Worm (Caenorhabditis elegans) whole organism, L4 larva: ENCODE results near the gene sumv-1.
A peak's percentile ranks its signal among the peaks of the same experiment; 100 is the strongest.

ENCODE experiments used
- D1046.2 ChIP-seq: fragments of 200-800 bp; sonication (Bioruptor generic); IDR thresholded peaks from 2 replicates; pipeline ENCODE4 v1.3.6; 2022; ENCODE audit warnings: missing genetic modification characterization, missing compliant biosample characterization
- F37D6.2 ChIP-seq: sonication (generic microtip); optimal IDR thresholded peaks from 2 replicates; lab custom pipeline; 2016; ENCODE audit warnings: mild to moderate bottlenecking, missing genetic modification characterization, missing compliant biosample characterization
- F49E8.2 ChIP-seq: sonication (generic microtip); optimal IDR thresholded peaks from 2 replicates; lab custom pipeline; 2016; ENCODE audit warnings: missing compliant biosample characterization, mild to moderate bottlenecking, missing genetic modification characterization, borderline replicate concordance
- T20F7.1 ChIP-seq: fragments of 200-800 bp; sonication (Bioruptor generic); optimal IDR thresholded peaks from 2 replicates; lab custom pipeline; 2018; ENCODE audit warnings: mild to moderate bottlenecking, missing genetic modification characterization, missing compliant biosample characterization
- Y48G9A.11 ChIP-seq: fragments of 200-800 bp; sonication (Bioruptor generic); IDR thresholded peaks from 2 replicates; pipeline ENCODE4 v1.3.6; 2022; ENCODE audit warnings: missing genetic modification reagents, missing genetic modification characterization, missing compliant biosample characterization
- Y75B8A.6 ChIP-seq: fragments of 200-800 bp; sonication (Bioruptor generic); IDR thresholded peaks from 2 replicates; pipeline ENCODE4 v1.3.6; 2022; ENCODE audit warnings: missing genetic modification reagents, missing genetic modification characterization, missing compliant biosample characterization
- aha-1 ChIP-seq: fragments of 150-350 bp; peaks from one replicate; lab custom pipeline; 2014; ENCODE audit warnings: missing biosample characterization, missing genetic modification characterization
- ama-1 ChIP-seq: fragments of 150-350 bp; optimal IDR thresholded peaks from 2 replicates; lab custom pipeline; 2014; ENCODE audit warnings: inconsistent platforms, mixed read lengths
- attf-4 ChIP-seq: sonication (generic microtip); optimal IDR thresholded peaks from 3 replicates; lab custom pipeline; 2017; ENCODE audit warnings: missing biosample characterization, missing genetic modification characterization
- ces-1 ChIP-seq: fragments of 150-350 bp; sonication (generic microtip); optimal IDR thresholded peaks from 4 replicates; lab custom pipeline; 2014; ENCODE audit warnings: missing biosample characterization, missing genetic modification reagents, missing genetic modification characterization
- ctbp-1 ChIP-seq: fragments of 200-800 bp; sonication (Bioruptor generic); IDR thresholded peaks from 2 replicates; pipeline ENCODE4 v1.3.6; 2022; ENCODE audit warnings: missing genetic modification reagents, missing genetic modification characterization, missing compliant biosample characterization
- daf-12 ChIP-seq: fragments of 150-350 bp; optimal IDR thresholded peaks from 2 replicates; lab custom pipeline; 2014; ENCODE audit warnings: missing biosample characterization, missing genetic modification reagents, missing genetic modification characterization
- daf-16 ChIP-seq, 3 experiments: sonication (generic microtip); optimal IDR thresholded peaks; 2 replicates each; lab custom pipeline; 2016 to 2017; ENCODE audit warnings: missing genetic modification characterization in 3 of 3, missing genetic modification reagents in 3 of 3, mild to moderate bottlenecking in 2 of 3, missing compliant biosample characterization in 2 of 3, missing biosample characterization in 1 of 3, moderate library complexity in 1 of 3
- dmd-6 ChIP-seq: fragments of 200-800 bp; sonication (Bioruptor generic); IDR thresholded peaks from 2 replicates; pipeline ENCODE4 v1.3.6; 2022; ENCODE audit warnings: missing genetic modification reagents, missing genetic modification characterization, missing compliant biosample characterization
- dpl-1 ChIP-seq: fragments of 150-350 bp; optimal IDR thresholded peaks from 2 replicates; lab custom pipeline; 2014; ENCODE audit warnings: missing biosample characterization, missing genetic modification reagents, missing genetic modification characterization
- duxl-1 ChIP-seq: sonication (generic microtip); optimal IDR thresholded peaks from 2 replicates; lab custom pipeline; 2016; ENCODE audit warnings: mild to moderate bottlenecking, missing genetic modification characterization, moderate library complexity, missing compliant biosample characterization; ENCODE audit not compliant: poor library complexity
- dve-1 ChIP-seq: sonication (generic microtip); optimal IDR thresholded peaks from 2 replicates; lab custom pipeline; 2017; ENCODE audit warnings: antibody characterized with exemption, mild to moderate bottlenecking, missing genetic modification characterization, missing compliant biosample characterization; ENCODE audit not compliant: insufficient read depth
- gei-8 ChIP-seq: fragments of 200-800 bp; sonication (Bioruptor generic); optimal IDR thresholded peaks from 2 replicates; lab custom pipeline; 2018; ENCODE audit warnings: mild to moderate bottlenecking, missing genetic modification characterization, missing compliant biosample characterization
- hlh-11 ChIP-seq: fragments of 200-800 bp; sonication (Bioruptor generic); optimal IDR thresholded peaks from 2 replicates; lab custom pipeline; 2018; ENCODE audit warnings: mild to moderate bottlenecking, missing genetic modification characterization, missing compliant biosample characterization
- jun-1 ChIP-seq: fragments of 150-350 bp; optimal IDR thresholded peaks from 2 replicates; lab custom pipeline; 2014; ENCODE audit warnings: missing biosample characterization, missing genetic modification reagents, missing genetic modification characterization
- lim-7 ChIP-seq: fragments of 200-800 bp; sonication (Bioruptor generic); IDR thresholded peaks from 2 replicates; pipeline ENCODE4 v1.3.6; 2022; ENCODE audit warnings: missing genetic modification characterization, missing compliant biosample characterization
- lin-1 ChIP-seq: fragments of 200-800 bp; sonication (Bioruptor generic); IDR thresholded peaks from 2 replicates; pipeline ENCODE4 v1.3.6; 2022; ENCODE audit warnings: missing genetic modification reagents, missing genetic modification characterization, missing compliant biosample characterization
- lin-13 ChIP-seq: fragments of 150-350 bp; optimal IDR thresholded peaks from 2 replicates; lab custom pipeline; 2014; ENCODE audit warnings: missing biosample characterization, missing genetic modification reagents, missing genetic modification characterization
- lin-39 ChIP-seq: fragments of 150-350 bp; optimal IDR thresholded peaks from 2 replicates; lab custom pipeline; 2014; ENCODE audit warnings: missing biosample characterization, missing genetic modification reagents, missing genetic modification characterization
- madf-5 ChIP-seq, 2 experiments: fragments of 200-800 bp; sonication (Bioruptor generic); IDR thresholded peaks; 2 replicates each; pipeline ENCODE4 v1.3.6; 2022; ENCODE audit warnings: missing compliant biosample characterization in 2 of 2, missing genetic modification characterization in 2 of 2
- mep-1 ChIP-seq: fragments of 150-350 bp; sonication (generic microtip); optimal IDR thresholded peaks from 3 replicates; lab custom pipeline; 2014; ENCODE audit warnings: missing biosample characterization, missing genetic modification characterization
- mes-2 ChIP-seq: sonication (generic microtip); optimal IDR thresholded peaks from 2 replicates; lab custom pipeline; 2016; ENCODE audit warnings: missing genotype, mild to moderate bottlenecking, missing genetic modification characterization, missing compliant biosample characterization; ENCODE audit not compliant: poor library complexity, severe bottlenecking
- nhr-10 ChIP-seq: fragments of 150-350 bp; optimal IDR thresholded peaks from 2 replicates; lab custom pipeline; 2014; ENCODE audit warnings: missing biosample characterization, missing genetic modification characterization
- nhr-102 ChIP-seq: sonication (generic microtip); optimal IDR thresholded peaks from 2 replicates; lab custom pipeline; 2016; ENCODE audit warnings: mild to moderate bottlenecking, missing genetic modification characterization, moderate library complexity, missing compliant biosample characterization
- nhr-11 ChIP-seq: fragments of 150-350 bp; optimal IDR thresholded peaks from 2 replicates; lab custom pipeline; 2014; ENCODE audit warnings: missing biosample characterization, missing genetic modification characterization
- nhr-111 ChIP-seq: fragments of 200-800 bp; sonication (Bioruptor generic); optimal IDR thresholded peaks from 2 replicates; lab custom pipeline; 2018; ENCODE audit warnings: mild to moderate bottlenecking, missing genetic modification characterization, missing compliant biosample characterization
- nhr-28 ChIP-seq: fragments of 150-350 bp; optimal IDR thresholded peaks from 2 replicates; lab custom pipeline; 2014; ENCODE audit warnings: missing biosample characterization, missing genetic modification characterization
- nhr-42 ChIP-seq: fragments of 200-800 bp; sonication (Bioruptor generic); IDR thresholded peaks from 2 replicates; pipeline ENCODE4 v1.3.6; 2022; ENCODE audit warnings: missing genetic modification characterization, missing compliant biosample characterization
- nhr-48 ChIP-seq: sonication (generic microtip); optimal IDR thresholded peaks from 2 replicates; lab custom pipeline; 2016; ENCODE audit warnings: mild to moderate bottlenecking, missing genetic modification characterization, missing compliant biosample characterization
- pha-4 ChIP-seq, 2 experiments: fragments of 150-350 bp in 1 of 2; fragments of 200-800 bp in 1 of 2; sonication (Bioruptor generic) in 1 of 2; IDR thresholded peaks in 1 of 2; optimal IDR thresholded peaks in 1 of 2; 2 replicates each; pipeline versions ENCODE4 v1.3.6 to Lab custom; 2014 to 2022; ENCODE audit warnings: missing genetic modification characterization in 2 of 2, missing genetic modification reagents in 2 of 2, missing biosample characterization in 1 of 2, missing compliant biosample characterization in 1 of 2
- rbr-2 ChIP-seq: sonication (generic microtip); optimal IDR thresholded peaks from 2 replicates; lab custom pipeline; 2016; ENCODE audit warnings: missing genotype, missing genetic modification characterization, missing compliant biosample characterization
- tag-97 ChIP-seq: fragments of 200-800 bp; sonication (Bioruptor generic); IDR thresholded peaks from 2 replicates; pipeline ENCODE4 v1.3.6; 2022; ENCODE audit warnings: missing genetic modification characterization, missing compliant biosample characterization
- tra-1 ChIP-seq: fragments of 200-800 bp; sonication (Bioruptor generic); IDR thresholded peaks from 2 replicates; pipeline ENCODE4 v1.3.6; 2022; ENCODE audit warnings: missing genetic modification reagents, missing genetic modification characterization, missing compliant biosample characterization
- unc-130 ChIP-seq: sonication (generic microtip); optimal IDR thresholded peaks from 2 replicates; lab custom pipeline; 2016; ENCODE audit warnings: missing genetic modification reagents, missing genetic modification characterization, missing compliant biosample characterization
- unc-39 ChIP-seq: sonication (generic microtip); optimal IDR thresholded peaks from 2 replicates; lab custom pipeline; 2017; ENCODE audit warnings: missing biosample characterization, missing genetic modification characterization
- vab-7 ChIP-seq: fragments of 200-800 bp; sonication (Bioruptor generic); IDR thresholded peaks from 2 replicates; pipeline ENCODE4 v1.3.6; 2022; ENCODE audit warnings: missing genetic modification reagents, missing genetic modification characterization, missing compliant biosample characterization
- zfp-3 ChIP-seq: fragments of 200-800 bp; sonication (Bioruptor generic); conservative IDR thresholded peaks from 2 replicates; pipeline ENCODE4 v1.3.6; 2022; ENCODE audit warnings: missing genetic modification reagents, missing genetic modification characterization, missing compliant biosample characterization
- zip-2 ChIP-seq: fragments of 150-350 bp; optimal IDR thresholded peaks from 2 replicates; lab custom pipeline; 2014; ENCODE audit warnings: missing biosample characterization, missing genetic modification characterization

The sumv-1 gene

DNA sequence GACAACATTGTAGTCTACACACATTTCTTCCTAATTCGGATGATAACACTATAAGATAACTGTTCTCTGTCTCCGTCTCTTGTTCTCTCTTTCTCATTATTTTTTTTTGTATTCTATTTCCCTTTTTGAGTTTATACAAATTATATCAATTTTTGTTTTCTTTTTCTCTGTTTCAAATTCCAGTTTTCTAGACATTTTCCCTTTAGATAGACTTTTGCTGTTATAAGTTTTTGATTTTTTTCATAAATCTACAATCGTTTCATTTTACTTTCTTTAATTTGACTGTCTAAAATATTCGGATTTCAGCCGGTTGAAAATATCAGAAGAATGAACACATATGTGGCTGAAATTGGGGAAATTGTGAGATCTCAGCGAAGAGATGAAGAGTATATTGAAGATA, 17.9 kb downstream of the sumv-1 start, which contains the start of gene prx-10:
prx-10 (plus strand) TSS at position 301 of the 400 bp plus-strand sequence.
- TF ChIP-seq nhr-48 (tag; lab: Kevin White, UChicago) (no peak), attf-4 (tag; lab: Kevin White, UChicago) (no peak), ces-1 (GFP tag; lab: Kevin White, UChicago) (no peak), nhr-28 (tag; lab: Kevin White, UChicago) (peak; percentile 79), nhr-42 (no peak)

DNA sequence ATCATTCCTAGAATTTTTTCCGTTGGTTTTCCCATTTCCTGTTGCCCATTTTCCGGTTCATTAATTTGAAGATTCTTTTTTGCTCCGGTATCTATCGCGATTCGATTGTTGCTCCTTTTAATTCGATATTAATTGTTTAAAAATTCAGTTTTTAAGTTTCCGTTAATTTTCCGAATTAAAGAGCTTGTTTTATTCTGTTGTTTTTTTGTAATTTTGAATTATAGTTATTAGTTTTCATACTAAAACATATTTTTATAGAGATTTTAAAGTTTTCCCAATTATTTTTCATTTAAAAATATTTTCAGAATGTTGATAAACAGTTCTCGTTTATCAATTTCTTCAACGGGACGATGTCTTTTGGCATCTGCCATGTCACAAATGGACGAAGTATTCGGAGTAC, 19.7 kb downstream of the sumv-1 start, which contains the start of gene mrps-26:
mrps-26 (plus strand) TSS at position 301 of the 400 bp plus-strand sequence.
- TF ChIP-seq unc-39 (tag; lab: Kevin White, UChicago) = no peak
- no peak for TF ChIP-seq zip-2 (tag; lab: Kevin White, UChicago)
- TF ChIP-seq dve-1 = no peak

DNA sequence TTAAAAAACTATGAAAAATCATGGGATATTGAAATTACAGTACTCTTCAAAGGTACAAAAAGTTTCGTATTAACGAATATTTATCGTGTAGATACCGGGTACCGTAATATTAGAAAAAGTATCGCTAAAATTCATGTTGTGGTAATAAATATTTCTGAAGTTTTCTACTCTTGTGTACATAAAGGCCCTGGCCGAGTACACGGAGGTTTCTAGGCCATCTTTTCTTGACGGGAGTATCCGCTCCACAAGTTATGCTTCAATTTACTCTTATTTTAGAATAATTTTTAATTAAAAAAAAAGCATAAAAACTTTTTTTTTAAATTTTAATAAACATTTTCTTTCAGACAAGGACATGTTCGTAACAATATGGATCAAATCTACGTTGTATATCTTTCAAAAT, 20.8 kb downstream of the sumv-1 start:
- TF ChIP-seq mes-2 (peak; percentile 58), F37D6.2 (tag; lab: Kevin White, UChicago) (no peak)
- TF ChIP-seq, all 104 proteins: peak for 1

ce11 chrIII:5230415-5230814, 23.6 kb downstream of the sumv-1 start, which contains the start of gene prmt-5:
Gene prmt-5 (plus strand): TSS chrIII:5230555.
- TF ChIP-seq F37D6.2 (tag; lab: Kevin White, UChicago) (no peak), daf-16 (GFP tag; optimal IDR thresholded peaks at IDR 0.05; lab: Kevin White, UChicago) (peak; percentile 25 to 57), daf-16 (tag; optimal IDR thresholded peaks at IDR 0.05; lab: Kevin White, UChicago) (peak; percentile 55), lin-1 (GFP tag; lab: Robert Waterston, UW) (0 out of 2 replicates have a peak, but pooled peaks have one; percentile 73), madf-5 (GFP tag; IDR thresholded peaks at IDR 0.05; lab: Robert Waterston, UW) (0 out of 4 replicates have a peak, but pooled peaks of 1 of the 2 experiments have one; percentile 4), lin-39 (tag; lab: Kevin White, UChicago) (no peak), duxl-1 (tag; lab: Kevin White, UChicago) (peak; percentile 74), rbr-2 (tag; lab: Kevin White, UChicago) (peak; percentile 30), unc-130 (peak; percentile 45), D1046.2 (GFP tag; lab: Robert Waterston, UW) (peak; percentile 60; the same call in 1 of the 2 replicates), hlh-11 (tag; lab: Kevin White, UChicago) (peak; percentile 51), dmd-6 (GFP tag; lab: Robert Waterston, UW) (peak; percentile 29), ama-1 (lab: Kevin White, UChicago) (peak; percentile 93), tra-1 (GFP tag; lab: Robert Waterston, UW) (peak; percentile 67), dpl-1 (peak; percentile 0), zfp-3 (GFP tag; lab: Robert Waterston, UW) (peak; percentile 88), vab-7 (GFP tag; lab: Robert Waterston, UW) (no peak), gei-8 (GFP tag; lab: Kevin White, UChicago) (peak; percentile 79), nhr-42 (peak; percentile 65; the same call in 1 of the 2 replicates), nhr-28 (tag; lab: Kevin White, UChicago) (peak; percentile 2), lim-7 (0 out of 2 replicates have a peak, but pooled peaks have one; percentile 60), Y48G9A.11 (peak; percentile 34; the same call in 1 of the 2 replicates), lin-13 (GFP tag; lab: Kevin White, UChicago) (no peak), Y75B8A.6 (GFP tag; lab: Robert Waterston, UW) (peak; percentile 77), nhr-102 (peak; percentile 74), F49E8.2 (tag; lab: Kevin White, UChicago) (peak; percentile 50), ctbp-1 (GFP tag; lab: Robert Waterston, UW) (peak; percentile 45; the same call in 1 of the 2 replicates), nhr-10 (peak; percentile 44), mep-1 (tag; lab: Kevin White, UChicago) (peak; percentile 47), daf-12 (tag; lab: Kevin White, UChicago) (no peak), pha-4 (GFP tag; IDR thresholded peaks at IDR 0.05; lab: Robert Waterston, UW) (peak; percentile 81; the same call in 1 of the 2 replicates), pha-4 (tag; optimal IDR thresholded peaks at IDR 0.05; lab: Kevin White, UChicago) (no peak), T20F7.1 (peak; percentile 59), jun-1 (tag; lab: Kevin White, UChicago) (no peak), aha-1 (tag; lab: Kevin White, UChicago) (peak; percentile 50), nhr-11 (tag; lab: Kevin White, UChicago) (no peak), nhr-111 (GFP tag; lab: Kevin White, UChicago) (peak; percentile 62), mes-2 (peak; percentile 23), tag-97 (GFP tag; lab: Robert Waterston, UW) (no peak)
